Worm (Caenorhabditis elegans) whole organism, early embryonic: ENCODE results near the gene alfa-1.

Source experiments
- B0310.2 ChIP-seq: sonication (generic microtip); optimal IDR thresholded peaks from 2 replicates; lab custom pipeline; 2016; ENCODE audit warnings: mild to moderate bottlenecking, missing genetic modification characterization, missing compliant biosample characterization
- F13C5.2 ChIP-seq: sonication (generic microtip); optimal IDR thresholded peaks from 2 replicates; lab custom pipeline; 2017; ENCODE audit warnings: mild to moderate bottlenecking, missing genetic modification characterization, inconsistent platforms, missing compliant biosample characterization
- aly-1 ChIP-seq: sonication (generic microtip); optimal IDR thresholded peaks from 2 replicates; lab custom pipeline; 2016; ENCODE audit warnings: missing genetic modification characterization, missing compliant biosample characterization
- ama-1 ChIP-seq: fragments of 150-350 bp; optimal IDR thresholded peaks from 2 replicates; lab custom pipeline; 2014
- ceh-13 ChIP-seq: fragments of 200-800 bp; sonication (Bioruptor generic); optimal IDR thresholded peaks from 2 replicates; lab custom pipeline; 2018; ENCODE audit warnings: mild to moderate bottlenecking, missing genetic modification characterization, missing compliant biosample characterization
- ceh-36 ChIP-seq: sonication (generic microtip); optimal IDR thresholded peaks from 2 replicates; lab custom pipeline; 2016; ENCODE audit warnings: missing genetic modification characterization, inconsistent platforms, missing compliant biosample characterization
- ets-7 ChIP-seq: sonication (generic microtip); optimal IDR thresholded peaks from 2 replicates; lab custom pipeline; 2016; ENCODE audit warnings: missing genotype, missing genetic modification characterization, missing compliant biosample characterization
- flt-1 ChIP-seq: fragments of 200-800 bp; sonication (Bioruptor generic); IDR thresholded peaks from 2 replicates; pipeline ENCODE4 v1.3.6; 2022; ENCODE audit warnings: missing genetic modification characterization, missing compliant biosample characterization
- hmbx-1 ChIP-seq: sonication (generic microtip); optimal IDR thresholded peaks from 2 replicates; lab custom pipeline; 2016; ENCODE audit warnings: mild to moderate bottlenecking, missing genetic modification characterization, missing compliant biosample characterization
- hmg-4 ChIP-seq: fragments of 200-800 bp; sonication (Bioruptor generic); optimal IDR thresholded peaks from 2 replicates; lab custom pipeline; 2018; ENCODE audit warnings: mild to moderate bottlenecking, missing genetic modification characterization, missing compliant biosample characterization
- hnd-1 ChIP-seq: sonication (generic microtip); optimal IDR thresholded peaks from 2 replicates; lab custom pipeline; 2016; ENCODE audit warnings: missing genetic modification characterization, missing compliant biosample characterization
- pes-1 ChIP-seq: fragments of 200-800 bp; sonication (Bioruptor generic); IDR thresholded peaks from 2 replicates; pipeline ENCODE4 v1.3.6; 2022; ENCODE audit warnings: missing genetic modification reagents, missing genetic modification characterization, missing compliant biosample characterization
- scrt-1 ChIP-seq: fragments of 200-800 bp; sonication (Bioruptor generic); IDR thresholded peaks from 2 replicates; pipeline ENCODE4 v1.3.6; 2022; ENCODE audit warnings: missing genetic modification characterization, missing compliant biosample characterization
- sea-1 ChIP-seq: fragments of 200-800 bp; sonication (Bioruptor generic); conservative IDR thresholded peaks from 2 replicates; pipeline ENCODE4 v1.3.6; 2022; ENCODE audit warnings: missing genetic modification characterization, missing compliant biosample characterization
- tbx-11 ChIP-seq: fragments of 200-800 bp; sonication (Bioruptor generic); IDR thresholded peaks from 2 replicates; pipeline ENCODE4 v1.3.6; 2022; ENCODE audit warnings: missing genetic modification characterization, missing compliant biosample characterization
- tbx-37 ChIP-seq: fragments of 200-800 bp; sonication (Bioruptor generic); conservative IDR thresholded peaks from 2 replicates; pipeline ENCODE4 v1.3.6; 2022; ENCODE audit warnings: missing genetic modification reagents, missing genetic modification characterization, missing compliant biosample characterization
- tra-4 ChIP-seq: sonication (generic microtip); optimal IDR thresholded peaks from 2 replicates; lab custom pipeline; 2017; ENCODE audit warnings: missing genetic modification characterization, missing compliant biosample characterization

Gene alfa-1

ce11 chrII:7682488-7682887 is 20.2 kb upstream of the alfa-1 start:
- no peak for TF ChIP-seq aly-1 (tag; lab: Kevin White, UChicago)
- no peak for TF ChIP-seq hmg-4 (GFP tag; lab: Kevin White, UChicago)
- no peak for TF ChIP-seq hmbx-1 (tag; lab: Kevin White, UChicago)
- TF ChIP-seq hnd-1, result no peak
- no peak for TF ChIP-seq tra-4 (tag; lab: Kevin White, UChicago)

- TF ChIP-seq ceh-13 (GFP tag; lab: Kevin White, UChicago) (no peak), F13C5.2 (tag; lab: Kevin White, UChicago) (no peak), tbx-37 (GFP tag; lab: Robert Waterston, UW) (no peak), B0310.2 (tag; lab: Kevin White, UChicago) (no peak), ets-7 (tag; lab: Kevin White, UChicago) (no peak), tra-4 (tag; lab: Kevin White, UChicago) (no peak), hmbx-1 (tag; lab: Kevin White, UChicago) (no peak), hmg-4 (GFP tag; lab: Kevin White, UChicago) (no peak), pes-1 (no peak), hnd-1 (no peak), ama-1 (no peak), sea-1 (GFP tag; lab: Robert Waterston, UW) (no peak), aly-1 (tag; lab: Kevin White, UChicago) (no peak)
These were observed 19.6 kb upstream of the alfa-1 start, which contains the start of gene lin-26 for ce11 chrII:7681898-7682297. TSS of gene lin-26 (plus strand) at chrII:7682198.

ce11 chrII:7679499-7680012 is 17.2 kb upstream of the alfa-1 start:
- TF ChIP-seq hmbx-1 (tag; lab: Kevin White, UChicago) (no peak), hnd-1 (no peak), tbx-37 (GFP tag; lab: Robert Waterston, UW) (no peak), tbx-11 (GFP tag; lab: Robert Waterston, UW) (no peak), ceh-13 (GFP tag; lab: Kevin White, UChicago) (no peak), tra-4 (tag; lab: Kevin White, UChicago) (no peak), sea-1 (GFP tag; lab: Robert Waterston, UW) (no peak), pes-1 (no peak), ets-7 (tag; lab: Kevin White, UChicago) (no peak), B0310.2 (tag; lab: Kevin White, UChicago) (no peak)

- TF ChIP-seq flt-1 (GFP tag; lab: Robert Waterston, UW), result no peak
- peak; percentile 23 for TF ChIP-seq hmg-4 (GFP tag; lab: Kevin White, UChicago)
These were observed 16.2 kb upstream of the alfa-1 start for ce11 chrII:7678512-7678911.

ce11 chrII:7676307-7676905 is 14.1 kb upstream of the alfa-1 start:
- TF ChIP-seq hmg-4 (GFP tag; lab: Kevin White, UChicago) (peak; percentile 45), tbx-11 (GFP tag; lab: Robert Waterston, UW) (0 out of 2 replicates have a peak, but pooled peaks have one; percentile 37), sea-1 (GFP tag; lab: Robert Waterston, UW) (no peak), aly-1 (tag; lab: Kevin White, UChicago) (peak; percentile 40), tbx-37 (GFP tag; lab: Robert Waterston, UW) (no peak), F13C5.2 (tag; lab: Kevin White, UChicago) (peak; percentile 2)

- TF ChIP-seq hnd-1 (no peak), tbx-37 (GFP tag; lab: Robert Waterston, UW) (no peak), flt-1 (GFP tag; lab: Robert Waterston, UW) (no peak), ceh-36 (tag; lab: Kevin White, UChicago) (no peak), ama-1 (no peak), B0310.2 (tag; lab: Kevin White, UChicago) (no peak), sea-1 (GFP tag; lab: Robert Waterston, UW) (no peak), ets-7 (tag; lab: Kevin White, UChicago) (no peak), tbx-11 (GFP tag; lab: Robert Waterston, UW) (no peak), aly-1 (tag; lab: Kevin White, UChicago) (no peak), ceh-13 (GFP tag; lab: Kevin White, UChicago) (no peak), scrt-1 (no peak), hmg-4 (GFP tag; lab: Kevin White, UChicago) (no peak), F13C5.2 (tag; lab: Kevin White, UChicago) (no peak)
These were observed 13.4 kb upstream of the alfa-1 start for ce11 chrII:7675752-7676151.

ce11 chrII:7671705-7672104 is 9.4 kb upstream of the alfa-1 start, which contains the start of gene lir-1:
TSS of gene lir-1 (plus strand) at chrII:7672005.
- no peak for TF ChIP-seq hmbx-1 (tag; lab: Kevin White, UChicago)
- TF ChIP-seq pes-1, result no peak
- no peak for TF ChIP-seq B0310.2 (tag; lab: Kevin White, UChicago)
- TF ChIP-seq tra-4 (tag; lab: Kevin White, UChicago), result no peak
- TF ChIP-seq scrt-1, result no peak
- no peak for TF ChIP-seq F13C5.2 (tag; lab: Kevin White, UChicago)
- TF ChIP-seq ceh-36 (tag; lab: Kevin White, UChicago), result no peak
- no peak for TF ChIP-seq ceh-13 (GFP tag; lab: Kevin White, UChicago)
- no peak for TF ChIP-seq ama-1
- TF ChIP-seq hmg-4 (GFP tag; lab: Kevin White, UChicago), result no peak
- no peak for TF ChIP-seq flt-1 (GFP tag; lab: Robert Waterston, UW)
- TF ChIP-seq aly-1 (tag; lab: Kevin White, UChicago), result no peak
- TF ChIP-seq tbx-37 (GFP tag; lab: Robert Waterston, UW), result no peak
- no peak for TF ChIP-seq tbx-11 (GFP tag; lab: Robert Waterston, UW)
- no peak for TF ChIP-seq hnd-1
- TF ChIP-seq sea-1 (GFP tag; lab: Robert Waterston, UW), result no peak
- TF ChIP-seq ets-7 (tag; lab: Kevin White, UChicago), result no peak
